Fruit fly (Drosophila melanogaster): ENCODE results near the gene CG14418.

The CG14418 gene

dm6 chrX:2907105-2907694 lies 23.7 kb upstream of the CG14418 start (continued):
- TF ChIP-seq CG7839 (tag; optimal IDR thresholded peaks at IDR 0.05): peak; percentile 21
- no peak for TF ChIP-seq Doc2 (GFP tag; IDR thresholded peaks at IDR 0.05)
- no peak for TF ChIP-seq stc (GFP tag; IDR thresholded peaks at IDR 0.05)
- no peak for TF ChIP-seq CG3726 (GFP tag; IDR thresholded peaks at IDR 0.05)
- no peak for TF ChIP-seq CG6813 (GFP tag; optimal IDR thresholded peaks at IDR 0.05)
- no peak for TF ChIP-seq CG34376 (GFP tag; optimal IDR thresholded peaks at IDR 0.05)
- no peak for TF ChIP-seq CG2120 (GFP tag; optimal IDR thresholded peaks at IDR 0.05)
- TF ChIP-seq Dek (tag; optimal IDR thresholded peaks at IDR 0.05): no peak
- no peak for TF ChIP-seq ssp (GFP tag; IDR thresholded peaks at IDR 0.05)
- no peak for TF ChIP-seq CG4328 (GFP tag; optimal IDR thresholded peaks at IDR 0.05)
- 0 out of 3 replicates have a peak, but pooled peaks have one; percentile 23 for TF ChIP-seq dysf (GFP tag; IDR thresholded peaks at IDR 0.05)
- no peak for TF ChIP-seq chif (GFP tag; optimal IDR thresholded peaks at IDR 0.05)
- no peak for TF ChIP-seq CG3838 (GFP tag; optimal IDR thresholded peaks at IDR 0.05)
- TF ChIP-seq lmd (GFP tag; IDR thresholded peaks at IDR 0.05): 0 out of 2 replicates have a peak, but pooled peaks have one; percentile 20
- no peak for TF ChIP-seq dimm (GFP tag; IDR thresholded peaks at IDR 0.05)
- no peak for TF ChIP-seq CG9609 (GFP tag; optimal IDR thresholded peaks at IDR 0.05)
- peak; percentile 41; the same call in 1 of the 2 replicates for TF ChIP-seq Drgx (GFP tag; IDR thresholded peaks at IDR 0.05)
- no peak for TF ChIP-seq CG33213 (GFP tag; optimal IDR thresholded peaks at IDR 0.05)
- no peak for TF ChIP-seq CG32532 (GFP tag; IDR thresholded peaks at IDR 0.05)
- no peak for TF ChIP-seq psq (GFP tag; optimal IDR thresholded peaks at IDR 0.05)
- no peak for TF ChIP-seq CG11247 (GFP tag; IDR thresholded peaks at IDR 0.05)
- no peak for TF ChIP-seq CG7786 (GFP tag; optimal IDR thresholded peaks at IDR 0.05)
- no peak for TF ChIP-seq CG14965 (GFP tag; optimal IDR thresholded peaks at IDR 0.05; ENCODE audit: borderline replicate concordance)
- TF ChIP-seq run (tag; optimal IDR thresholded peaks at IDR 0.05): no peak
- no peak for TF ChIP-seq Ets97D (GFP tag; optimal IDR thresholded peaks at IDR 0.05)
- no peak for TF ChIP-seq Eip74EF (GFP tag; optimal IDR thresholded peaks at IDR 0.05)
- no peak for TF ChIP-seq Fer1 (GFP tag; optimal IDR thresholded peaks at IDR 0.05)
- no peak for TF ChIP-seq zen2 (GFP tag; IDR thresholded peaks at IDR 0.05; ENCODE audit: partially characterized antibody)
- TF ChIP-seq CG14014 (GFP tag; IDR thresholded peaks at IDR 0.05): no peak
- no peak for TF ChIP-seq slou (GFP tag; optimal IDR thresholded peaks at IDR 0.05)
- TF ChIP-seq Nf-YC (tag; optimal IDR thresholded peaks at IDR 0.05): no peak
- no peak for TF ChIP-seq CG18619 (GFP tag; optimal IDR thresholded peaks at IDR 0.05)
- no peak for TF ChIP-seq Sin3A (optimal IDR thresholded peaks at IDR 0.05)
- TF ChIP-seq CG9215 (GFP tag; IDR thresholded peaks at IDR 0.05): no peak
- TF ChIP-seq Dp (GFP tag; optimal IDR thresholded peaks at IDR 0.05): no peak
- no peak for TF ChIP-seq mld (GFP tag; IDR thresholded peaks at IDR 0.05; ENCODE audit: partially characterized antibody)
- no peak for TF ChIP-seq CG13123 (GFP tag; optimal IDR thresholded peaks at IDR 0.05)
- no peak for TF ChIP-seq fru (optimal IDR thresholded peaks at IDR 0.05)
- TF ChIP-seq Camta (GFP tag; optimal IDR thresholded peaks at IDR 0.05): no peak
- no peak for TF ChIP-seq lov (optimal IDR thresholded peaks at IDR 0.05)
- TF ChIP-seq lov (GFP tag; IDR thresholded peaks at IDR 0.05): no peak
- TF ChIP-seq B-H1 (GFP tag; IDR thresholded peaks at IDR 0.05): no peak
- peak; percentile 7 for TF ChIP-seq fd96Cb (tag; optimal IDR thresholded peaks at IDR 0.05)
- no peak for TF ChIP-seq Dip3 (GFP tag; optimal IDR thresholded peaks at IDR 0.05)
- TF ChIP-seq knrl (GFP tag; IDR thresholded peaks at IDR 0.05; ENCODE audit: partially characterized antibody): no peak
- TF ChIP-seq Max (GFP tag; optimal IDR thresholded peaks at IDR 0.05): no peak
- no peak for TF ChIP-seq Mes4 (GFP tag; optimal IDR thresholded peaks at IDR 0.05)
- no peak for TF ChIP-seq NfI (GFP tag; optimal IDR thresholded peaks at IDR 0.05)
- no peak for TF ChIP-seq Lhr (GFP tag; optimal IDR thresholded peaks at IDR 0.05)
- TF ChIP-seq CG11093 (GFP tag; IDR thresholded peaks at IDR 0.05): 0 out of 3 replicates have a peak, but pooled peaks have one; percentile 40
- TF ChIP-seq CG7928 (GFP tag; optimal IDR thresholded peaks at IDR 0.05): no peak
- TF ChIP-seq Oli (tag; optimal IDR thresholded peaks at IDR 0.05): peak; percentile 6
